Worm (Caenorhabditis elegans) whole organism, L4 larva: ENCODE measurements around the gene F54F7.3.

Source experiments
- F44E2.7 ChIP-seq: fragments of 200-800 bp; sonication (Bioruptor generic); IDR thresholded peaks from 2 replicates; pipeline ENCODE4 v2.1.2; 2022; ENCODE audit warnings: missing genetic modification characterization, missing compliant biosample characterization
- T20F7.1 ChIP-seq: fragments of 200-800 bp; sonication (Bioruptor generic); optimal IDR thresholded peaks from 2 replicates; lab custom pipeline; 2018; ENCODE audit warnings: mild to moderate bottlenecking, missing genetic modification characterization, missing compliant biosample characterization
- Y105C5A.15 ChIP-seq: fragments of 200-800 bp; sonication (Bioruptor generic); IDR thresholded peaks from 2 replicates; pipeline ENCODE4 v1.3.6; 2022; ENCODE audit warnings: missing genetic modification characterization, missing compliant biosample characterization
- aha-1 ChIP-seq: fragments of 150-350 bp; peaks from one replicate; lab custom pipeline; 2014; ENCODE audit warnings: missing biosample characterization, missing genetic modification characterization
- aly-2 ChIP-seq: sonication (generic microtip); optimal IDR thresholded peaks from 2 replicates; lab custom pipeline; 2018; ENCODE audit warnings: missing biosample characterization, missing genetic modification characterization
- ceh-28 ChIP-seq: fragments of 150-350 bp; optimal IDR thresholded peaks from 2 replicates; lab custom pipeline; 2014; ENCODE audit warnings: missing biosample characterization, missing genetic modification reagents, missing genetic modification characterization
- ceh-44 ChIP-seq: fragments of 200-800 bp; sonication (Bioruptor generic); IDR thresholded peaks from 2 replicates; pipeline ENCODE4 v1.3.6; 2022; ENCODE audit warnings: missing genetic modification reagents, missing genetic modification characterization, missing compliant biosample characterization
- ces-1 ChIP-seq: fragments of 150-350 bp; sonication (generic microtip); optimal IDR thresholded peaks from 4 replicates; lab custom pipeline; 2014; ENCODE audit warnings: missing biosample characterization, missing genetic modification reagents, missing genetic modification characterization
- ctbp-1 ChIP-seq: fragments of 200-800 bp; sonication (Bioruptor generic); IDR thresholded peaks from 2 replicates; pipeline ENCODE4 v1.3.6; 2022; ENCODE audit warnings: missing genetic modification reagents, missing genetic modification characterization, missing compliant biosample characterization
- daf-16 ChIP-seq, 3 experiments: sonication (generic microtip); optimal IDR thresholded peaks; 2 replicates each; lab custom pipeline; 2016 to 2017; ENCODE audit warnings: missing genetic modification characterization in 3 of 3, missing genetic modification reagents in 3 of 3, mild to moderate bottlenecking in 2 of 3, missing compliant biosample characterization in 2 of 3, missing biosample characterization in 1 of 3, moderate library complexity in 1 of 3
- daf-8 ChIP-seq: fragments of 200-800 bp; sonication (Bioruptor generic); IDR thresholded peaks from 2 replicates; pipeline ENCODE4 v1.3.6; 2022; ENCODE audit warnings: missing genetic modification characterization, missing compliant biosample characterization
- dmd-6 ChIP-seq: fragments of 200-800 bp; sonication (Bioruptor generic); IDR thresholded peaks from 2 replicates; pipeline ENCODE4 v1.3.6; 2022; ENCODE audit warnings: missing genetic modification reagents, missing genetic modification characterization, missing compliant biosample characterization
- duxl-1 ChIP-seq: sonication (generic microtip); optimal IDR thresholded peaks from 2 replicates; lab custom pipeline; 2016; ENCODE audit warnings: mild to moderate bottlenecking, missing genetic modification characterization, moderate library complexity, missing compliant biosample characterization; ENCODE audit not compliant: poor library complexity
- egl-43 ChIP-seq: fragments of 200-800 bp; sonication (Bioruptor generic); IDR thresholded peaks from 2 replicates; pipeline ENCODE4 v1.3.6; 2022; ENCODE audit warnings: missing genetic modification reagents, missing genetic modification characterization, missing compliant biosample characterization
- hlh-11 ChIP-seq: fragments of 200-800 bp; sonication (Bioruptor generic); optimal IDR thresholded peaks from 2 replicates; lab custom pipeline; 2018; ENCODE audit warnings: mild to moderate bottlenecking, missing genetic modification characterization, missing compliant biosample characterization
- hmg-1.1 ChIP-seq: fragments of 200-800 bp; sonication (Bioruptor generic); IDR thresholded peaks from 2 replicates; pipeline ENCODE4 v1.3.6; 2022; ENCODE audit warnings: missing genetic modification reagents, missing genetic modification characterization, missing compliant biosample characterization
- jun-1 ChIP-seq: fragments of 150-350 bp; optimal IDR thresholded peaks from 2 replicates; lab custom pipeline; 2014; ENCODE audit warnings: missing biosample characterization, missing genetic modification reagents, missing genetic modification characterization
- lim-7 ChIP-seq: fragments of 200-800 bp; sonication (Bioruptor generic); IDR thresholded peaks from 2 replicates; pipeline ENCODE4 v1.3.6; 2022; ENCODE audit warnings: missing genetic modification characterization, missing compliant biosample characterization
- lin-15B ChIP-seq: fragments of 150-350 bp; sonication (generic microtip); optimal IDR thresholded peaks from 3 replicates; lab custom pipeline; 2014; ENCODE audit warnings: missing biosample characterization, missing genetic modification characterization
- lin-38 ChIP-seq: fragments of 200-800 bp; sonication (Bioruptor generic); IDR thresholded peaks from 2 replicates; pipeline ENCODE4 v1.3.6; 2022; ENCODE audit warnings: missing genetic modification reagents, missing genetic modification characterization, missing compliant biosample characterization
- madf-5 ChIP-seq, 2 experiments: fragments of 200-800 bp; sonication (Bioruptor generic); IDR thresholded peaks; 2 replicates each; pipeline ENCODE4 v1.3.6; 2022; ENCODE audit warnings: missing compliant biosample characterization in 2 of 2, missing genetic modification characterization in 2 of 2
- mes-2 ChIP-seq: sonication (generic microtip); optimal IDR thresholded peaks from 2 replicates; lab custom pipeline; 2016; ENCODE audit warnings: missing genotype, mild to moderate bottlenecking, missing genetic modification characterization, missing compliant biosample characterization; ENCODE audit not compliant: poor library complexity, severe bottlenecking
- nhr-10 ChIP-seq: fragments of 150-350 bp; optimal IDR thresholded peaks from 2 replicates; lab custom pipeline; 2014; ENCODE audit warnings: missing biosample characterization, missing genetic modification characterization
- nhr-102 ChIP-seq: sonication (generic microtip); optimal IDR thresholded peaks from 2 replicates; lab custom pipeline; 2016; ENCODE audit warnings: mild to moderate bottlenecking, missing genetic modification characterization, moderate library complexity, missing compliant biosample characterization
- nhr-11 ChIP-seq: fragments of 150-350 bp; optimal IDR thresholded peaks from 2 replicates; lab custom pipeline; 2014; ENCODE audit warnings: missing biosample characterization, missing genetic modification characterization
- nhr-42 ChIP-seq: fragments of 200-800 bp; sonication (Bioruptor generic); IDR thresholded peaks from 2 replicates; pipeline ENCODE4 v1.3.6; 2022; ENCODE audit warnings: missing genetic modification characterization, missing compliant biosample characterization
- nhr-77 ChIP-seq: fragments of 150-350 bp; optimal IDR thresholded peaks from 2 replicates; lab custom pipeline; 2014; ENCODE audit warnings: missing biosample characterization, missing genetic modification characterization
- set-16 ChIP-seq: fragments of 200-800 bp; sonication (Bioruptor generic); IDR thresholded peaks from 2 replicates; pipeline ENCODE4 v1.3.6; 2022; ENCODE audit warnings: missing genetic modification reagents, missing genetic modification characterization, missing compliant biosample characterization
- snpc-1.2 ChIP-seq: fragments of 200-800 bp; sonication (Bioruptor generic); IDR thresholded peaks from 2 replicates; pipeline ENCODE4 v1.3.6; 2022; ENCODE audit warnings: missing genetic modification reagents, missing genetic modification characterization, missing compliant biosample characterization
- spr-1 ChIP-seq: sonication (generic microtip); optimal IDR thresholded peaks from 2 replicates; lab custom pipeline; 2016; ENCODE audit warnings: mild to moderate bottlenecking, missing genetic modification characterization, missing compliant biosample characterization
- unc-39 ChIP-seq: sonication (generic microtip); optimal IDR thresholded peaks from 2 replicates; lab custom pipeline; 2017; ENCODE audit warnings: missing biosample characterization, missing genetic modification characterization
- unc-62 ChIP-seq, 3 experiments: fragments of 150-350 bp in 1 of 3; sonication (generic microtip); optimal IDR thresholded peaks in 2 of 3; peaks in 1 of 3; 1 replicate in 1 of 3; 2 replicates in 2 of 3; lab custom pipeline; 2014 to 2017; ENCODE audit warnings: missing biosample characterization in 3 of 3, missing genetic modification characterization in 3 of 3, missing genetic modification reagents in 3 of 3, missing genotype in 1 of 3
- zfp-2 ChIP-seq: sonication (generic microtip); optimal IDR thresholded peaks from 2 replicates; lab custom pipeline; 2016; ENCODE audit warnings: mild to moderate bottlenecking, missing genetic modification characterization, missing compliant biosample characterization
- zfp-3 ChIP-seq: fragments of 200-800 bp; sonication (Bioruptor generic); conservative IDR thresholded peaks from 2 replicates; pipeline ENCODE4 v1.3.6; 2022; ENCODE audit warnings: missing genetic modification reagents, missing genetic modification characterization, missing compliant biosample characterization
- zip-2 ChIP-seq: fragments of 150-350 bp; optimal IDR thresholded peaks from 2 replicates; lab custom pipeline; 2014; ENCODE audit warnings: missing biosample characterization, missing genetic modification characterization
- ztf-11 ChIP-seq: fragments of 150-350 bp; optimal IDR thresholded peaks from 2 replicates; lab custom pipeline; 2014; ENCODE audit warnings: missing biosample characterization, missing genetic modification characterization
- ztf-7 ChIP-seq: fragments of 150-350 bp; optimal IDR thresholded peaks from 2 replicates; lab custom pipeline; 2014; ENCODE audit warnings: missing biosample characterization, missing genetic modification characterization

The F54F7.3 gene

DNA sequence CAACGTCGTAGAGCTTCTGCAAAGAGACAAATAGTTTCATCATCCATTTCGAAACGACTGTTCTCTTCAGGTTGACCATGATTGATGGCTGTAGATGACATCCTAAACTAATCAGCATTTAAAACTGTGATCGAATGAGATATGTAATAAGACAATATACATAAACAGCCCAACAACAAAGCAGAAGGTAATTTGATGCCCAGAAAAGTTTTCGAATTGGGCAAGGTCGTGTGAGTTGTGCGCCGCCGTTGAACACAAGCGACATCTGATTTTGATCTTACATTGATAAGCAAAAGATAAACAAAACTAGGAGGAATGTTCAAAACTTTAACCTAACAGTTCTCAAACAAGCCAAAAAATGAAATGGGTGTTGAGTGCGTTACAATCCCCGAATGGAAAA is 35.6 kb upstream of the F54F7.3 start, which contains the start of gene Y62H9A.7:
Gene Y62H9A.7 (minus strand): TSS at position 101 of the 400 bp plus-strand sequence.
- no peak for TF ChIP-seq duxl-1 (tag; lab: Kevin White, UChicago)
- no peak for TF ChIP-seq zfp-2 (tag; lab: Kevin White, UChicago)
- TF ChIP-seq daf-8 (GFP tag; lab: Robert Waterston, UW) = no peak
- TF ChIP-seq aly-2 (tag; lab: Kevin White, UChicago) = no peak
- no peak for TF ChIP-seq aha-1 (tag; lab: Kevin White, UChicago)
- TF ChIP-seq nhr-10 (tag; lab: Kevin White, UChicago) = no peak
- TF ChIP-seq spr-1 (tag; lab: Kevin White, UChicago) = no peak
- no peak for TF ChIP-seq lim-7 (GFP tag; lab: Robert Waterston, UW)
- TF ChIP-seq snpc-1.2 = no peak
- no peak for TF ChIP-seq nhr-77 (tag; lab: Kevin White, UChicago)
- no peak for TF ChIP-seq madf-5 (GFP tag; IDR thresholded peaks at IDR 0.05; lab: Robert Waterston, UW)

DNA sequence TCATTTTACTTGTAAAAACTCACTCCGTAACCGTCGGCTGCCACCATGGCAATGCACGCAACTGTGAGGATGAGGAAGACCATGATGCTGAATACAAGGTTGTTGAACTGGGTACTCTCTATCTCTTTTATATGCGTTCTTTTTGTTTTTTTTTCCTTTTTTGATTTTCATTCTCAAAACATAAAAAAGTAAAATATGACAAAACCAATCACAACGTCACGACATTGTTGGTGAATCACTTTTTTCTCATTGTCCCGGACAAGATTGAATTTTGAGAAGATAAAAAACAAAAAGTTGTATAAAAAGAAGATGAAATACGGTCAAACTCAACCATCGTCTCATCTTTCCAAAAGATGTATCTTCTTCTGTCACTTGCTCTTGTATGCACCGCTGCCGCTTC is 32.8 kb upstream of the F54F7.3 start, which contains the start of the genes Y62H9A.5 and ule-5:
Gene Y62H9A.5 (minus strand): TSS at position 101 of the 400 bp plus-strand sequence.
Gene ule-5 (plus strand): TSS at position 328 of the 400 bp plus-strand sequence.
- no peak for TF ChIP-seq hmg-1.1 (GFP tag; lab: Robert Waterston, UW)
- TF ChIP-seq set-16 = no peak
- no peak for TF ChIP-seq ceh-44
- no peak for TF ChIP-seq ctbp-1 (GFP tag; lab: Robert Waterston, UW)
- no peak for TF ChIP-seq daf-16 (GFP tag; optimal IDR thresholded peaks at IDR 0.05; lab: Kevin White, UChicago)
- TF ChIP-seq daf-16 (tag; optimal IDR thresholded peaks at IDR 0.05; lab: Kevin White, UChicago) = no peak
- TF ChIP-seq nhr-102 (tag; lab: Kevin White, UChicago) = no peak
- TF ChIP-seq ztf-7 (tag; lab: Kevin White, UChicago) = no peak
- no peak for TF ChIP-seq dmd-6 (GFP tag; lab: Robert Waterston, UW)
- no peak for TF ChIP-seq ces-1 (GFP tag; lab: Kevin White, UChicago)

DNA sequence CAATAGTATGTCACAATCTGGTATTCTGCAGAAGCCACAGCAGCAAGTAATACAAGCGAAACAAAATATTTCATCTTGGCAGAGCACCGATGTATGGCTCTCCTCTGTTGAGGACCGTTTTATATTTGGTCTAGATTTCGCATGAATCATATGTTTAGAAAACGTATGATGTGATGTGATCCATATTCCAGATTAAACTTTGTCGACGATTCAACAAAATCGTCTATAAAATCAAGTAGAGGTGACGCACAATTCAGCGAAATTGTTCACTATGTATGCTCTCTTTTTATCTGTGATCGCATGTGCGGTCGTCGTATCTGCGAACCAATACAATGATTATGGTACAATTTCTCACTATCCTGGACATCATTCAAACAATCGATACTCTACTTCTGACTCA is 29.9 kb upstream of the F54F7.3 start, which contains the start of the genes Y62H9A.3 and Y62H9A.4:
Gene Y62H9A.3 (minus strand): TSS at position 101 of the 400 bp plus-strand sequence.
Gene Y62H9A.4 (plus strand): TSS at position 256 of the 400 bp plus-strand sequence.
- TF ChIP-seq unc-62 (GFP tag; optimal IDR thresholded peaks at IDR 0.05 in 1 of 2; lab: Kevin White, UChicago) (peak in 1 of 2 experiments; percentile 55), unc-62 (tag; optimal IDR thresholded peaks at IDR 0.05; lab: Kevin White, UChicago) (no peak), lin-15B (tag; lab: Kevin White, UChicago) (no peak)

DNA sequence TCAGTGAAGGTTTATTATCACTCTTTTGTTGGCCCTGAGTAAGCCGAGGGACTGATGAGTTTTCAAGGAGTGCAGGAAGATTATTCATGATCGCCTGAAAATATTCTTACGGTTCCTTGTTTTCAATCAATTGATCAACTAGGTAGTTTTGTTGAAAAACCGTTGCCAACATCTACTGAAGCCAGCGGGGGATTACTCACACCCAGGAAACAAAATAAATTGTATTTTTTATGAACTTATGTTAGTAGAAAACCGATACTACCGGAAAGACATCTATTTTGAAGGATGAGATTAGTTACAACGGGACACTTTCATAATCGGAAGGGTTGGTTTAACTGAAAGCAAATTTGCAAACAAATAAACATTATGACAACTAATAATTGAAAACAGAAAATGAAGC is 28.1 kb upstream of the F54F7.3 start, which contains the start of gene Y62H9A.2:
Gene Y62H9A.2 (minus strand): TSS at position 101 of the 400 bp plus-strand sequence.
- TF ChIP-seq F44E2.7 (no peak), egl-43 (no peak), zfp-3 (no peak), mes-2 (tag; lab: Kevin White, UChicago) (no peak), ztf-11 (no peak), Y105C5A.15 (no peak), nhr-10 (tag; lab: Kevin White, UChicago) (no peak), ceh-28 (no peak), jun-1 (tag; lab: Kevin White, UChicago) (no peak), hlh-11 (tag; lab: Kevin White, UChicago) (no peak), nhr-11 (tag; lab: Kevin White, UChicago) (no peak), lin-38 (no peak), nhr-102 (tag; lab: Kevin White, UChicago) (no peak)
- TF ChIP-seq, all 104 proteins: peak for 0

DNA sequence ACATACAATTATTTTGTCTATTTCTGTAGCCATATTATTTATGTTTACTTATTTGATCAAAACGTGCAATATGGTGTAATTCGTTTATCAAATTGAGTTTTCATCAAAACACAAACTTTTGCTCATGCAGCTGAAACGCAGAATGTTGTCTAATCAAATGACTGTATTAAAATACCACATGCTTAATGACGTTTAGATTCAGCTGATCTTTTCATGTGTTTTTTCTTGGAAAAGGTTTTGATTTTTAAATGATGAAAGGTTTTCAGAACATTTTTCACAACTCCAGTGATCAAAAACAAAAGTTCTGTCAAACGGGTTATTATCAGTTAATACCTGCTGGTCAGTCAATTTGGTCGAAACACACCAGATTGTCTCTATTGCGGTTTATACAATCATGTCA is 25.3 kb upstream of the F54F7.3 start, which contains the start of gene Y62H9A.1:
Gene Y62H9A.1 (plus strand): TSS at position 282 of the 400 bp plus-strand sequence.
- TF ChIP-seq T20F7.1 (GFP tag; lab: Kevin White, UChicago) (no peak), unc-39 (tag; lab: Kevin White, UChicago) (no peak), zfp-3 (no peak), zip-2 (tag; lab: Kevin White, UChicago) (no peak), jun-1 (tag; lab: Kevin White, UChicago) (no peak), nhr-42 (GFP tag; lab: Robert Waterston, UW) (no peak), dmd-6 (GFP tag; lab: Robert Waterston, UW) (no peak)
